Fruit fly (Drosophila melanogaster): ENCODE data around the gene Mt2.

dm6 chr2L:12092041-12092440, 4.3 kb upstream of the Mt2 start:
- no peak for TF ChIP-seq kay (GFP tag; ENCODE audit: borderline replicate concordance)
- TF ChIP-seq toe (GFP tag; optimal IDR thresholded peaks at IDR 0.05): no peak
- no peak for TF ChIP-seq CG5204 (GFP tag; optimal IDR thresholded peaks at IDR 0.05)
- no peak for TF ChIP-seq bab1 (GFP tag; optimal IDR thresholded peaks at IDR 0.05)
- TF ChIP-seq Clk (GFP tag; optimal IDR thresholded peaks at IDR 0.05): no peak
- TF ChIP-seq tj (GFP tag; optimal IDR thresholded peaks at IDR 0.05): no peak
- no peak for TF ChIP-seq CG33017 (tag; optimal IDR thresholded peaks at IDR 0.05)
- no peak for TF ChIP-seq CG12768 (GFP tag; optimal IDR thresholded peaks at IDR 0.05)

All from whole organism, adult.